Fruit fly (Drosophila melanogaster) whole organism, adult: ENCODE measurements around the gene Fbw5.

Experiments
- CG11617 ChIP-seq: fragments of 200-800 bp; sonication (Bioruptor generic); optimal IDR thresholded peaks from 2 replicates; lab custom pipeline; 2017; ENCODE audit warnings: mild to moderate bottlenecking, missing biosample characterization, missing genetic modification reagents, missing genetic modification characterization
- CG33017 ChIP-seq: fragments of 200-800 bp; sonication (Bioruptor generic); optimal IDR thresholded peaks from 2 replicates; lab custom pipeline; 2018; ENCODE audit warnings: missing biosample characterization, mild to moderate bottlenecking, missing genetic modification characterization, moderate library complexity
- CG5204 ChIP-seq: fragments of 200-800 bp; sonication (Bioruptor generic); optimal IDR thresholded peaks from 2 replicates; lab custom pipeline; 2016; ENCODE audit warnings: missing biosample characterization, missing genetic modification characterization
- CG7101 ChIP-seq: fragments of 200-800 bp; sonication (Bioruptor generic); optimal IDR thresholded peaks from 2 replicates; lab custom pipeline; 2018; ENCODE audit warnings: missing biosample characterization, mild to moderate bottlenecking, missing genetic modification characterization, moderate library complexity
- Clk ChIP-seq: fragments of 200-800 bp; sonication (Bioruptor generic); optimal IDR thresholded peaks from 2 replicates; lab custom pipeline; 2017; ENCODE audit warnings: missing biosample characterization, missing genetic modification characterization
- cnc ChIP-seq, 2 experiments: fragments of >200 bp; optimal IDR thresholded peaks; 2 replicates each; lab custom pipeline; 2017
- kay ChIP-seq: fragments of 200-800 bp; sonication (Bioruptor generic); peaks from one replicate; lab custom pipeline; 2016; ENCODE audit warnings: missing biosample characterization, missing genetic modification characterization, borderline replicate concordance
- ovo ChIP-seq: fragments of 200-800 bp; sonication (Bioruptor generic); optimal IDR thresholded peaks from 2 replicates; lab custom pipeline; 2016; ENCODE audit warnings: missing biosample characterization, missing genetic modification characterization
- pad ChIP-seq: fragments of 200-800 bp; sonication (Bioruptor generic); optimal IDR thresholded peaks from 3 replicates; lab custom pipeline; 2017; ENCODE audit warnings: missing biosample characterization, missing genetic modification characterization, mild to moderate bottlenecking, moderate library complexity, missing genetic modification reagents
- tj ChIP-seq: fragments of 200-800 bp; sonication (Bioruptor generic); optimal IDR thresholded peaks from 3 replicates; lab custom pipeline; 2017; ENCODE audit warnings: missing biosample characterization, mild to moderate bottlenecking, missing genetic modification characterization, moderate library complexity

dm6 chr2L:6078757-6079351 is 13.1 kb upstream of the Fbw5 start:
- TF ChIP-seq Clk, result peak; percentile 91
- TF ChIP-seq tj (GFP tag; lab: Kevin White, UChicago), result peak; percentile 100
- peak; percentile 55 for TF ChIP-seq CG33017 (tag; lab: Kevin White, UChicago)
- TF ChIP-seq kay (GFP tag; lab: Kevin White, UChicago), result peak; percentile 99
- no peak for TF ChIP-seq CG5204
- peak; percentile 48 for TF ChIP-seq CG11617
- peak; percentile 88 for TF ChIP-seq ovo
- TF ChIP-seq pad (GFP tag; lab: Kevin White, UChicago), result peak; percentile 86
- peak; percentile 40 for TF ChIP-seq CG7101
- peak in 1 of 2 experiments; percentile 90 for TF ChIP-seq cnc (optimal IDR thresholded peaks at IDR 0.05; lab: Kevin White, UChicago)
